Worm (Caenorhabditis elegans) whole organism, L3 larva: ENCODE data around the gene T02H6.1.

Experiments used
- aly-2 ChIP-seq: fragments of 150-350 bp; optimal IDR thresholded peaks from 2 replicates; lab custom pipeline; 2014; ENCODE audit warnings: missing biosample characterization, missing genetic modification characterization
- ama-1 ChIP-seq: fragments of 150-350 bp; optimal IDR thresholded peaks from 2 replicates; lab custom pipeline; 2018
- ceh-82 ChIP-seq: fragments of 150-350 bp; optimal IDR thresholded peaks from 2 replicates; lab custom pipeline; 2014; ENCODE audit warnings: missing biosample characterization, missing genetic modification characterization
- daf-12 ChIP-seq: fragments of 150-350 bp; optimal IDR thresholded peaks from 2 replicates; lab custom pipeline; 2014; ENCODE audit warnings: missing biosample characterization, missing genetic modification reagents, missing genetic modification characterization
- elt-3 ChIP-seq, 3 experiments: fragments of 150-350 bp in 1 of 3; sonication (generic microtip) in 2 of 3; optimal IDR thresholded peaks; 2 replicates in 2 of 3; 4 replicates in 1 of 3; lab custom pipeline; 2014 to 2017; ENCODE audit warnings: missing biosample characterization in 3 of 3, missing genetic modification characterization in 3 of 3
- fkh-10 ChIP-seq: sonication (generic microtip); optimal IDR thresholded peaks from 2 replicates; lab custom pipeline; 2017; ENCODE audit warnings: missing biosample characterization, missing genetic modification reagents, missing genetic modification characterization
- fos-1 ChIP-seq: fragments of 150-350 bp; optimal IDR thresholded peaks from 2 replicates; lab custom pipeline; 2014; ENCODE audit warnings: missing biosample characterization, missing genetic modification characterization
- nhr-12 ChIP-seq: fragments of 150-350 bp; optimal IDR thresholded peaks from 2 replicates; lab custom pipeline; 2014; ENCODE audit warnings: missing biosample characterization, missing genetic modification characterization
- skn-1 ChIP-seq: fragments of 150-350 bp; optimal IDR thresholded peaks from 2 replicates; lab custom pipeline; 2014; ENCODE audit warnings: missing biosample characterization, missing genetic modification characterization
- unc-62 ChIP-seq: fragments of 150-350 bp; sonication (generic microtip); optimal IDR thresholded peaks from 4 replicates; lab custom pipeline; 2014; ENCODE audit warnings: missing biosample characterization, missing genetic modification reagents, missing genetic modification characterization
- zag-1 ChIP-seq: fragments of 150-350 bp; optimal IDR thresholded peaks from 2 replicates; lab custom pipeline; 2014; ENCODE audit warnings: missing biosample characterization, missing genetic modification characterization
- ztf-11 ChIP-seq: fragments of 150-350 bp; optimal IDR thresholded peaks from 2 replicates; lab custom pipeline; 2014; ENCODE audit warnings: missing biosample characterization, missing genetic modification characterization
- ztf-4 ChIP-seq: fragments of 150-350 bp; optimal IDR thresholded peaks from 2 replicates; lab custom pipeline; 2014; ENCODE audit warnings: missing biosample characterization, missing genetic modification characterization

- TF ChIP-seq aly-2 (tag; lab: Kevin White, UChicago) (no peak), ztf-4 (tag; lab: Kevin White, UChicago) (no peak), ama-1 (lab: Kevin White, UChicago) (no peak), fkh-10 (GFP tag; lab: Kevin White, UChicago) (no peak), unc-62 (GFP tag; lab: Kevin White, UChicago) (no peak), daf-12 (tag; lab: Kevin White, UChicago) (no peak), skn-1 (tag; lab: Kevin White, UChicago) (no peak), fos-1 (tag; lab: Kevin White, UChicago) (no peak), ztf-11 (no peak), ceh-82 (tag; lab: Kevin White, UChicago) (no peak), nhr-12 (no peak), zag-1 (tag; lab: Kevin White, UChicago) (no peak), elt-3 (tag; optimal IDR thresholded peaks at IDR 0.05; lab: Kevin White, UChicago) (no peak)
Measured at ce11 chrII:682326-682725, 26.9 kb upstream of the T02H6.1 start, which contains the start of gene T02H6.7.
